Worm (Caenorhabditis elegans): ENCODE data around the gene T05B4.9.

- TF ChIP-seq zag-1 (tag; optimal IDR thresholded peaks at IDR 0.05) (no peak), unc-62 (GFP tag; optimal IDR thresholded peaks at IDR 0.05) (no peak), lin-15B (tag; optimal IDR thresholded peaks at IDR 0.05) (no peak), nhr-12 (tag; optimal IDR thresholded peaks at IDR 0.05) (no peak), pqm-1 (tag; optimal IDR thresholded peaks at IDR 0.05) (no peak), egl-13 (tag; optimal IDR thresholded peaks at IDR 0.05) (no peak), aly-2 (tag; optimal IDR thresholded peaks at IDR 0.05) (no peak), vab-15 (tag; optimal IDR thresholded peaks at IDR 0.05) (no peak), nhr-237 (tag; optimal IDR thresholded peaks at IDR 0.05) (no peak), skn-1 (tag; optimal IDR thresholded peaks at IDR 0.05) (no peak)
Observed at ce11 chrV:4162922-4163321, 44.7 kb upstream of the T05B4.9 start, which contains the start of gene Y45G5AM.4.
